Worm (Caenorhabditis elegans) whole organism, late embryonic: ENCODE measurements around the gene grd-7.
A peak's percentile ranks its signal among the peaks of the same experiment; 100 is the strongest.

ENCODE experiments used
- C08G9.2 ChIP-seq: sonication (generic microtip); optimal IDR thresholded peaks from 2 replicates; lab custom pipeline; 2016; ENCODE audit warnings: mild to moderate bottlenecking, missing genetic modification characterization, moderate library complexity, missing compliant biosample characterization
- T23F11.4 ChIP-seq: fragments of 200-800 bp; sonication (Bioruptor generic); optimal IDR thresholded peaks from 2 replicates; lab custom pipeline; 2018; ENCODE audit warnings: mild to moderate bottlenecking, missing genetic modification characterization, missing compliant biosample characterization
- ahr-1 ChIP-seq: sonication (generic microtip); optimal IDR thresholded peaks from 2 replicates; lab custom pipeline; 2016; ENCODE audit warnings: missing genetic modification characterization, missing compliant biosample characterization
- ceh-14 ChIP-seq: sonication (generic microtip); optimal IDR thresholded peaks from 2 replicates; lab custom pipeline; 2016; ENCODE audit warnings: missing genotype, missing genetic modification characterization, missing compliant biosample characterization
- ceh-18 ChIP-seq: sonication (generic microtip); optimal IDR thresholded peaks from 2 replicates; lab custom pipeline; 2016; ENCODE audit warnings: missing genetic modification characterization, missing compliant biosample characterization
- ceh-19 ChIP-seq: fragments of 200-800 bp; sonication (Bioruptor generic); optimal IDR thresholded peaks from 2 replicates; lab custom pipeline; 2018; ENCODE audit warnings: mild to moderate bottlenecking, missing genetic modification characterization, missing compliant biosample characterization
- ceh-22 ChIP-seq: sonication (generic microtip); optimal IDR thresholded peaks from 2 replicates; lab custom pipeline; 2017; ENCODE audit warnings: missing biosample characterization, missing genetic modification characterization
- ceh-31 ChIP-seq: sonication (generic microtip); optimal IDR thresholded peaks from 2 replicates; lab custom pipeline; 2016; ENCODE audit warnings: missing genetic modification characterization, missing compliant biosample characterization
- ceh-34 ChIP-seq: sonication (generic microtip); optimal IDR thresholded peaks from 2 replicates; lab custom pipeline; 2016; ENCODE audit warnings: mild to moderate bottlenecking, missing genetic modification characterization, missing compliant biosample characterization
- ceh-45 ChIP-seq: fragments of 200-800 bp; sonication (Bioruptor generic); IDR thresholded peaks from 2 replicates; pipeline ENCODE4 v1.3.6; 2022; ENCODE audit warnings: missing genetic modification reagents, missing genetic modification characterization, missing compliant biosample characterization
- ceh-48 ChIP-seq: sonication (generic microtip); optimal IDR thresholded peaks from 2 replicates; lab custom pipeline; 2016; ENCODE audit warnings: missing genetic modification characterization, inconsistent platforms, missing compliant biosample characterization
- ceh-6 ChIP-seq: fragments of 200-800 bp; sonication (Bioruptor generic); optimal IDR thresholded peaks from 2 replicates; lab custom pipeline; 2018; ENCODE audit warnings: mild to moderate bottlenecking, missing genetic modification characterization, missing compliant biosample characterization
- ceh-9 ChIP-seq: sonication (generic microtip); optimal IDR thresholded peaks from 2 replicates; lab custom pipeline; 2016; ENCODE audit warnings: mild to moderate bottlenecking, missing genetic modification characterization, inconsistent platforms, missing compliant biosample characterization
- dve-1 ChIP-seq: sonication (generic microtip); optimal IDR thresholded peaks from 2 replicates; lab custom pipeline; 2017; ENCODE audit warnings: antibody characterized with exemption, mild to moderate bottlenecking, missing genetic modification characterization, missing compliant biosample characterization
- elt-2 ChIP-seq: sonication (generic microtip); optimal IDR thresholded peaks from 2 replicates; lab custom pipeline; 2016; ENCODE audit warnings: missing genetic modification reagents, missing genetic modification characterization, missing compliant biosample characterization
- elt-4 ChIP-seq: sonication (generic microtip); optimal IDR thresholded peaks from 2 replicates; lab custom pipeline; 2016; ENCODE audit warnings: missing genetic modification characterization, missing compliant biosample characterization
- fax-1 ChIP-seq: sonication (generic microtip); optimal IDR thresholded peaks from 2 replicates; lab custom pipeline; 2016; ENCODE audit warnings: missing genotype, missing genetic modification characterization, missing compliant biosample characterization
- fkh-10 ChIP-seq: fragments of 150-350 bp; optimal IDR thresholded peaks from 2 replicates; lab custom pipeline; 2014; ENCODE audit warnings: missing biosample characterization, missing genetic modification reagents, missing genetic modification characterization
- fkh-6 ChIP-seq: sonication (generic microtip); optimal IDR thresholded peaks from 2 replicates; lab custom pipeline; 2016; ENCODE audit warnings: missing genetic modification characterization, missing compliant biosample characterization
- gmeb-2 ChIP-seq: sonication (generic microtip); optimal IDR thresholded peaks from 2 replicates; lab custom pipeline; 2016; ENCODE audit warnings: missing genetic modification characterization, inconsistent platforms, missing compliant biosample characterization
- hlh-13 ChIP-seq: fragments of 200-800 bp; sonication (Bioruptor generic); optimal IDR thresholded peaks from 2 replicates; lab custom pipeline; 2018; ENCODE audit warnings: mild to moderate bottlenecking, missing genetic modification characterization, missing compliant biosample characterization
- hlh-15 ChIP-seq: sonication (generic microtip); optimal IDR thresholded peaks from 2 replicates; lab custom pipeline; 2016; ENCODE audit warnings: missing genetic modification characterization, missing compliant biosample characterization
- hlh-8 ChIP-seq: sonication (generic microtip); optimal IDR thresholded peaks from 2 replicates; lab custom pipeline; 2016; ENCODE audit warnings: missing genotype, missing genetic modification characterization, missing compliant biosample characterization
- lim-6 ChIP-seq: sonication (generic microtip); optimal IDR thresholded peaks from 2 replicates; lab custom pipeline; 2016; ENCODE audit warnings: missing genetic modification characterization, missing compliant biosample characterization
- lin-11 ChIP-seq: fragments of 200-800 bp; sonication (Bioruptor generic); optimal IDR thresholded peaks from 2 replicates; lab custom pipeline; 2018; ENCODE audit warnings: mild to moderate bottlenecking, missing genetic modification characterization, missing compliant biosample characterization
- madf-2 ChIP-seq: sonication (generic microtip); optimal IDR thresholded peaks from 2 replicates; lab custom pipeline; 2017; ENCODE audit warnings: missing genetic modification characterization, missing compliant biosample characterization
- nfya-1 ChIP-seq: sonication (generic microtip); optimal IDR thresholded peaks from 2 replicates; lab custom pipeline; 2017; ENCODE audit warnings: missing genetic modification characterization, mild to moderate bottlenecking, missing compliant biosample characterization, antibody characterized with exemption, moderate library complexity
- nhr-11 ChIP-seq: fragments of 150-350 bp; optimal IDR thresholded peaks from 2 replicates; lab custom pipeline; 2014; ENCODE audit warnings: missing biosample characterization, missing genetic modification characterization
- nhr-232 ChIP-seq: sonication (generic microtip); optimal IDR thresholded peaks from 2 replicates; lab custom pipeline; 2016; ENCODE audit warnings: missing genetic modification characterization, missing compliant biosample characterization
- npax-4 ChIP-seq: sonication (generic microtip); optimal IDR thresholded peaks from 2 replicates; lab custom pipeline; 2016; ENCODE audit warnings: missing genetic modification characterization, missing compliant biosample characterization
- pat-9 ChIP-seq: fragments of 200-800 bp; sonication (Bioruptor generic); optimal IDR thresholded peaks from 2 replicates; lab custom pipeline; 2018; ENCODE audit warnings: mild to moderate bottlenecking, missing genetic modification characterization, moderate library complexity, missing compliant biosample characterization
- pax-1 ChIP-seq: fragments of 150-350 bp; optimal IDR thresholded peaks from 2 replicates; lab custom pipeline; 2014; ENCODE audit warnings: missing biosample characterization, missing genetic modification characterization
- pqm-1 ChIP-seq: sonication (generic microtip); optimal IDR thresholded peaks from 2 replicates; lab custom pipeline; 2016; ENCODE audit warnings: missing genetic modification characterization, missing compliant biosample characterization
- pros-1 ChIP-seq: fragments of 150-350 bp; optimal IDR thresholded peaks from 2 replicates; lab custom pipeline; 2014; ENCODE audit warnings: missing biosample characterization, missing genetic modification reagents, missing genetic modification characterization
- ref-2 ChIP-seq: sonication (generic microtip); optimal IDR thresholded peaks from 2 replicates; lab custom pipeline; 2016; ENCODE audit warnings: missing genetic modification characterization, missing compliant biosample characterization
- sdc-2 ChIP-seq: sonication (generic microtip); optimal IDR thresholded peaks from 2 replicates; lab custom pipeline; 2016; ENCODE audit warnings: missing genotype, missing genetic modification characterization, missing compliant biosample characterization
- sox-4 ChIP-seq: sonication (generic microtip); optimal IDR thresholded peaks from 2 replicates; lab custom pipeline; 2017; ENCODE audit warnings: mild to moderate bottlenecking, missing genetic modification characterization, inconsistent platforms, missing compliant biosample characterization
- tbx-2 ChIP-seq: sonication (generic microtip); optimal IDR thresholded peaks from 2 replicates; lab custom pipeline; 2016; ENCODE audit warnings: missing genetic modification characterization, missing compliant biosample characterization
- tbx-7 ChIP-seq: sonication (generic microtip); optimal IDR thresholded peaks from 2 replicates; lab custom pipeline; 2016; ENCODE audit warnings: missing genotype, missing genetic modification characterization, missing compliant biosample characterization
- ttx-3 ChIP-seq: sonication (generic microtip); optimal IDR thresholded peaks from 2 replicates; lab custom pipeline; 2016; ENCODE audit warnings: missing genetic modification reagents, missing genetic modification characterization, missing compliant biosample characterization
- unc-55 ChIP-seq: sonication (generic microtip); optimal IDR thresholded peaks from 2 replicates; lab custom pipeline; 2017; ENCODE audit warnings: missing biosample characterization, missing genetic modification reagents, missing genetic modification characterization
- zip-5 ChIP-seq: sonication (generic microtip); optimal IDR thresholded peaks from 2 replicates; lab custom pipeline; 2016; ENCODE audit warnings: missing genetic modification characterization, missing compliant biosample characterization
- ztf-16 ChIP-seq: sonication (generic microtip); optimal IDR thresholded peaks from 2 replicates; lab custom pipeline; 2017; ENCODE audit warnings: missing genetic modification characterization, missing compliant biosample characterization

Gene grd-7

ce11 chrX:7296310-7296709 lies 27.0 kb upstream of the grd-7 start:
- TF ChIP-seq T23F11.4 (GFP tag; lab: Kevin White, UChicago) (no peak), sox-4 (tag; lab: Kevin White, UChicago) (no peak), lim-6 (tag; lab: Kevin White, UChicago) (no peak)

ce11 chrX:7291810-7292209 lies 22.5 kb upstream of the grd-7 start, which contains the start of gene lron-7:
lron-7 (plus strand) TSS chrX:7292132.
- TF ChIP-seq lin-11 (no peak), lim-6 (tag; lab: Kevin White, UChicago) (no peak), tbx-2 (tag; lab: Kevin White, UChicago) (no peak), ztf-16 (tag; lab: Kevin White, UChicago) (no peak), fkh-10 (no peak), pqm-1 (no peak), C08G9.2 (tag; lab: Kevin White, UChicago) (no peak), ahr-1 (no peak), hlh-15 (tag; lab: Kevin White, UChicago) (no peak), fax-1 (tag; lab: Kevin White, UChicago) (no peak), ceh-6 (no peak), nhr-11 (no peak), ceh-19 (GFP tag; lab: Kevin White, UChicago) (no peak), hlh-8 (tag; lab: Kevin White, UChicago) (no peak), ceh-31 (tag; lab: Kevin White, UChicago) (no peak), elt-2 (tag; lab: Kevin White, UChicago) (no peak)

- TF ChIP-seq ceh-6 (no peak), gmeb-2 (tag; lab: Kevin White, UChicago) (no peak), lin-11 (no peak), C08G9.2 (tag; lab: Kevin White, UChicago) (no peak), fax-1 (tag; lab: Kevin White, UChicago) (no peak), pros-1 (no peak), pqm-1 (no peak), ceh-18 (tag; lab: Kevin White, UChicago) (no peak), pax-1 (tag; lab: Kevin White, UChicago) (no peak), zip-5 (tag; lab: Kevin White, UChicago) (no peak), ceh-14 (no peak), elt-2 (tag; lab: Kevin White, UChicago) (no peak), hlh-8 (tag; lab: Kevin White, UChicago) (no peak), elt-4 (tag; lab: Kevin White, UChicago) (no peak), nhr-11 (no peak), fkh-10 (no peak)
These were observed 21.8 kb upstream of the grd-7 start for ce11 chrX:7290859-7291628.

- TF ChIP-seq ceh-45 (GFP tag; lab: Robert Waterston, UW) (no peak), elt-2 (tag; lab: Kevin White, UChicago) (peak; percentile 17), sdc-2 (tag; lab: Kevin White, UChicago) (peak; percentile 91), gmeb-2 (tag; lab: Kevin White, UChicago) (no peak), ceh-48 (tag; lab: Kevin White, UChicago) (peak; percentile 25), nfya-1 (no peak)
These were observed 20.3 kb upstream of the grd-7 start for ce11 chrX:7289565-7289964.

ce11 chrX:7284724-7285184 lies 15.5 kb upstream of the grd-7 start:
- TF ChIP-seq ref-2 (tag; lab: Kevin White, UChicago) (no peak), ceh-31 (tag; lab: Kevin White, UChicago) (peak; percentile 77), ahr-1 (no peak), hlh-13 (GFP tag; lab: Kevin White, UChicago) (no peak), tbx-7 (tag; lab: Kevin White, UChicago) (no peak), npax-4 (tag; lab: Kevin White, UChicago) (no peak), nfya-1 (peak; percentile 29), pat-9 (no peak), pros-1 (no peak), hlh-15 (tag; lab: Kevin White, UChicago) (no peak), ceh-9 (no peak), pax-1 (tag; lab: Kevin White, UChicago) (no peak), madf-2 (tag; lab: Kevin White, UChicago) (no peak), nhr-232 (tag; lab: Kevin White, UChicago) (no peak), ceh-19 (GFP tag; lab: Kevin White, UChicago) (no peak), fkh-6 (tag; lab: Kevin White, UChicago) (no peak), ceh-34 (no peak), ceh-22 (tag; lab: Kevin White, UChicago) (no peak), ceh-18 (tag; lab: Kevin White, UChicago) (peak; percentile 21), dve-1 (tag; lab: Kevin White, UChicago) (no peak), tbx-2 (tag; lab: Kevin White, UChicago) (peak; percentile 53), ttx-3 (tag; lab: Kevin White, UChicago) (no peak), unc-55 (GFP tag; lab: Kevin White, UChicago) (peak; percentile 16)
